Worm (Caenorhabditis elegans) whole organism, dauer: Measurements from ENCODE around the gene fbxa-31.
"Not testable (repeated sequence)": the region's sequence is repeated elsewhere in the genome, so short reads cannot be mapped to it uniquely, and the experiment has no call there.

Experiments
- unc-62 ChIP-seq: sonication (generic microtip); optimal IDR thresholded peaks from 2 replicates; lab custom pipeline; 2017; ENCODE audit warnings: missing biosample characterization, missing genetic modification reagents, missing genetic modification characterization

Gene fbxa-31

ce11 chrIII:1273655-1274328, 2.6 kb upstream of the fbxa-31 start, which contains the start of gene fbxa-29:
Gene fbxa-29 (minus strand): TSS chrIII:1273705.
- no peak for TF ChIP-seq unc-62

- TF ChIP-seq unc-62, result no peak
Observed at ce11 chrIII:1269156-1269555, 2.1 kb downstream of the fbxa-31 start, which contains the start of gene fbxa-32. Gene fbxa-32 (minus strand): TSS chrIII:1269256.

- not testable (repeated sequence) for TF ChIP-seq unc-62
Observed at ce11 chrIII:1266799-1267198, 4.4 kb downstream of the fbxa-31 start, which contains the start of gene fbxa-151. Gene fbxa-151 (minus strand): TSS chrIII:1266899.

ce11 chrIII:1263692-1264091, 7.5 kb downstream of the fbxa-31 start, which contains the start of gene srz-9:
Gene srz-9 (plus strand): TSS chrIII:1263992.
- TF ChIP-seq unc-62, result not testable (repeated sequence)

- TF ChIP-seq unc-62, result not testable (repeated sequence)
Observed at ce11 chrIII:1258358-1258757, 12.9 kb downstream of the fbxa-31 start, which contains the start of gene fbxa-78. Gene fbxa-78 (minus strand): TSS chrIII:1258458.

ce11 chrIII:1256519-1256918, 14.7 kb downstream of the fbxa-31 start, which contains the start of gene fbxa-208:
Gene fbxa-208 (plus strand): TSS chrIII:1256819.
- not testable (repeated sequence) for TF ChIP-seq unc-62

- TF ChIP-seq unc-62, result no peak
Observed at ce11 chrIII:1249111-1249583, 22.1 kb downstream of the fbxa-31 start, which contains the start of the genes fbxa-76 and fbxa-77. Gene fbxa-76 (minus strand): TSS chrIII:1249161. Gene fbxa-77 (plus strand): TSS chrIII:1249475.

ce11 chrIII:1248335-1248734, 22.9 kb downstream of the fbxa-31 start:
- no peak for TF ChIP-seq unc-62

ce11 chrIII:1243199-1243598, 28.0 kb downstream of the fbxa-31 start, which contains the start of gene fbxa-63:
Gene fbxa-63 (plus strand): TSS chrIII:1243508.
- TF ChIP-seq unc-62, result no peak

ce11 chrIII:1238704-1239103, 32.5 kb downstream of the fbxa-31 start, which contains the start of gene fbxa-61:
Gene fbxa-61 (plus strand): TSS chrIII:1239048.
- TF ChIP-seq unc-62, result no peak

- TF ChIP-seq unc-62, result no peak
Observed at ce11 chrIII:1231186-1231585, 40.0 kb downstream of the fbxa-31 start.

ce11 chrIII:1230672-1231071, 40.6 kb downstream of the fbxa-31 start:
- no peak for TF ChIP-seq unc-62

- no peak for TF ChIP-seq unc-62
Observed at ce11 chrIII:1230174-1230573, 41.1 kb downstream of the fbxa-31 start, which contains the start of gene pes-4. Gene pes-4 (minus strand): TSS chrIII:1230274.

- no peak for TF ChIP-seq unc-62
Observed at ce11 chrIII:1229510-1229909, 41.7 kb downstream of the fbxa-31 start.

ce11 chrIII:1228593-1228992, 42.6 kb downstream of the fbxa-31 start:
- TF ChIP-seq unc-62, result no peak

ce11 chrIII:1226256-1226655, 45.0 kb downstream of the fbxa-31 start:
- TF ChIP-seq unc-62, result no peak

- TF ChIP-seq unc-62, result no peak
Observed at ce11 chrIII:1225595-1225994, 45.6 kb downstream of the fbxa-31 start.

- TF ChIP-seq unc-62, result no peak
Observed at ce11 chrIII:1225116-1225515, 46.1 kb downstream of the fbxa-31 start.
